Fruit fly (Drosophila melanogaster) whole organism, embryonic: Measurements from ENCODE around the gene CG2691.

Experiments
- Ada2b ChIP-seq: fragments of 200-800 bp; sonication (Bioruptor generic); IDR thresholded peaks from 2 replicates; pipeline ENCODE4 v1.3.6; 2022; ENCODE audit warnings: missing biosample characterization, missing genetic modification characterization
- Aef1 ChIP-seq: fragments of 200-800 bp; sonication (Bioruptor generic); IDR thresholded peaks from 3 replicates; pipeline ENCODE4 v1.3.6; 2022; ENCODE audit warnings: missing biosample characterization, missing genetic modification characterization
- Antp ChIP-seq: fragments of 200-800 bp; sonication (Bioruptor generic); optimal IDR thresholded peaks from 3 replicates; lab custom pipeline; 2016; ENCODE audit warnings: missing biosample characterization, missing genetic modification characterization
- BEAF-32 ChIP-seq: fragments of 200-800 bp; sonication (Bioruptor generic); optimal IDR thresholded peaks from 3 replicates; lab custom pipeline; 2017; ENCODE audit warnings: missing biosample characterization, missing genetic modification characterization, mild to moderate bottlenecking, moderate library complexity, missing genetic modification reagents
- CG1024 ChIP-seq: fragments of 200-800 bp; sonication (Bioruptor generic); IDR thresholded peaks from 2 replicates; pipeline ENCODE4 v1.3.6; 2022; ENCODE audit warnings: missing biosample characterization, missing genetic modification characterization
- CG11723 ChIP-seq: fragments of 200-800 bp; sonication (Bioruptor generic); optimal IDR thresholded peaks from 2 replicates; lab custom pipeline; 2017; ENCODE audit warnings: missing biosample characterization, mild to moderate bottlenecking, missing genetic modification characterization
- CG12391 ChIP-seq: fragments of 200-800 bp; sonication (Bioruptor generic); optimal IDR thresholded peaks from 3 replicates; lab custom pipeline; 2018; ENCODE audit warnings: missing biosample characterization, mild to moderate bottlenecking, missing genetic modification characterization, moderate library complexity
- CG13123 ChIP-seq: fragments of 200-800 bp; sonication (Bioruptor generic); optimal IDR thresholded peaks from 2 replicates; lab custom pipeline; 2016; ENCODE audit warnings: missing biosample characterization, missing genetic modification characterization
- CG13287 ChIP-seq: fragments of 200-800 bp; sonication (Bioruptor generic); IDR thresholded peaks from 2 replicates; pipeline ENCODE4 v1.3.6; 2022; ENCODE audit warnings: missing biosample characterization, missing genetic modification characterization; ENCODE audit not compliant: partially characterized antibody
- CG13624 ChIP-seq: fragments of 200-800 bp; sonication (Bioruptor generic); optimal IDR thresholded peaks from 2 replicates; lab custom pipeline; 2016; ENCODE audit warnings: missing biosample characterization, missing genetic modification characterization
- CG15514 ChIP-seq: fragments of 200-800 bp; sonication (Bioruptor generic); optimal IDR thresholded peaks from 3 replicates; lab custom pipeline; 2017; ENCODE audit warnings: missing biosample characterization, missing genetic modification characterization, mild to moderate bottlenecking, moderate library complexity, missing genetic modification reagents
- CG15601 ChIP-seq: fragments of 200-800 bp; sonication (Bioruptor generic); optimal IDR thresholded peaks from 3 replicates; lab custom pipeline; 2019; ENCODE audit warnings: missing biosample characterization, mild to moderate bottlenecking, missing genetic modification characterization, moderate library complexity
- CG17328 ChIP-seq: fragments of 200-800 bp; sonication (Bioruptor generic); IDR thresholded peaks from 2 replicates; pipeline ENCODE4 v1.3.6; 2022; ENCODE audit warnings: missing biosample characterization, missing genetic modification characterization
- CG17612 ChIP-seq: fragments of 200-800 bp; sonication (Bioruptor generic); IDR thresholded peaks from 2 replicates; pipeline ENCODE4 v1.3.6; 2022; ENCODE audit warnings: missing biosample characterization, missing genetic modification characterization
- CG3407 ChIP-seq: fragments of 200-800 bp; sonication (Bioruptor generic); optimal IDR thresholded peaks from 2 replicates; lab custom pipeline; 2018; ENCODE audit warnings: missing biosample characterization, mild to moderate bottlenecking, missing genetic modification characterization
- CG34224 ChIP-seq: fragments of 200-800 bp; sonication (Bioruptor generic); IDR thresholded peaks from 3 replicates; pipeline ENCODE4 v1.3.6; 2022; ENCODE audit warnings: missing biosample characterization, missing genetic modification characterization; ENCODE audit not compliant: partially characterized antibody
- CG3995 ChIP-seq: fragments of 200-800 bp; sonication (Bioruptor generic); optimal IDR thresholded peaks from 3 replicates; lab custom pipeline; 2016; ENCODE audit warnings: missing biosample characterization, missing genetic modification characterization
- CG42726 ChIP-seq: fragments of 200-800 bp; sonication (Bioruptor generic); IDR thresholded peaks from 2 replicates; pipeline ENCODE4 v1.3.6; 2022; ENCODE audit warnings: missing biosample characterization, missing genetic modification characterization; ENCODE audit not compliant: partially characterized antibody
- CG8924 ChIP-seq: fragments of 200-800 bp; optimal IDR thresholded peaks from 3 replicates; lab custom pipeline; 2019; ENCODE audit warnings: missing biosample characterization, mild to moderate bottlenecking, missing genetic modification characterization, moderate library complexity
- CG9797 ChIP-seq: fragments of 200-800 bp; sonication (Bioruptor generic); optimal IDR thresholded peaks from 3 replicates; lab custom pipeline; 2018; ENCODE audit warnings: missing biosample characterization, mild to moderate bottlenecking, missing genetic modification characterization
- Dp ChIP-seq: fragments of 200-800 bp; sonication (Bioruptor generic); optimal IDR thresholded peaks from 2 replicates; lab custom pipeline; 2018; ENCODE audit warnings: missing biosample characterization, mild to moderate bottlenecking, missing genetic modification characterization, moderate library complexity
- Dref ChIP-seq: fragments of 200-800 bp; sonication (Bioruptor generic); IDR thresholded peaks from 2 replicates; pipeline ENCODE4 v1.3.6; 2022; ENCODE audit warnings: missing biosample characterization, missing genetic modification characterization
- E2f2 ChIP-seq: fragments of 200-800 bp; sonication (Bioruptor generic); IDR thresholded peaks from 2 replicates; pipeline ENCODE4 v1.3.6; 2022; ENCODE audit warnings: missing biosample characterization, missing genetic modification characterization
- HLH4C ChIP-seq: fragments of 200-800 bp; sonication (Bioruptor generic); IDR thresholded peaks from 3 replicates; pipeline ENCODE4 v1.3.6; 2022; ENCODE audit warnings: missing biosample characterization, missing genetic modification characterization; ENCODE audit not compliant: partially characterized antibody
- Hey ChIP-seq: fragments of 200-800 bp; sonication (Bioruptor generic); optimal IDR thresholded peaks from 3 replicates; lab custom pipeline; 2018; ENCODE audit warnings: missing biosample characterization, mild to moderate bottlenecking, missing genetic modification characterization
- Hmx ChIP-seq: fragments of 200-800 bp; sonication (Bioruptor generic); optimal IDR thresholded peaks from 2 replicates; lab custom pipeline; 2016; ENCODE audit warnings: missing biosample characterization, missing genetic modification characterization
- MBD-R2 ChIP-seq: fragments of 200-800 bp; sonication (Bioruptor generic); IDR thresholded peaks from 2 replicates; pipeline ENCODE4 v1.3.6; 2022; ENCODE audit warnings: missing biosample characterization, missing genetic modification characterization
- abd-A ChIP-seq: fragments of 200-800 bp; sonication (Bioruptor generic); optimal IDR thresholded peaks from 3 replicates; lab custom pipeline; 2019; ENCODE audit warnings: missing biosample characterization, mild to moderate bottlenecking, missing genetic modification characterization, moderate library complexity
- ci ChIP-seq: fragments of 200-800 bp; sonication (Bioruptor generic); IDR thresholded peaks from 3 replicates; pipeline ENCODE4 v1.3.6; 2022; ENCODE audit warnings: missing biosample characterization, missing genetic modification characterization
- crc ChIP-seq: fragments of 200-800 bp; sonication (Bioruptor generic); optimal IDR thresholded peaks from 2 replicates; lab custom pipeline; 2016; ENCODE audit warnings: missing biosample characterization, missing genetic modification characterization
- crp ChIP-seq, 2 experiments: fragments of 200-800 bp; sonication (Bioruptor generic); optimal IDR thresholded peaks; 2 replicates in 1 of 2; 3 replicates in 1 of 2; lab custom pipeline; 2017; ENCODE audit warnings: missing biosample characterization in 2 of 2, missing genetic modification characterization in 2 of 2, mild to moderate bottlenecking in 1 of 2, moderate library complexity in 1 of 2
- dysf ChIP-seq: fragments of 200-800 bp; sonication (Bioruptor generic); IDR thresholded peaks from 3 replicates; pipeline ENCODE4 v1.3.6; 2022; ENCODE audit warnings: missing biosample characterization, missing genetic modification characterization
- ftz-f1 ChIP-seq: fragments of 200-800 bp; sonication (Bioruptor generic); optimal IDR thresholded peaks from 2 replicates; lab custom pipeline; 2016; ENCODE audit warnings: missing biosample characterization, missing genetic modification characterization
- gcm ChIP-seq: fragments of 200-800 bp; sonication (Bioruptor generic); optimal IDR thresholded peaks from 2 replicates; lab custom pipeline; 2019; ENCODE audit warnings: missing biosample characterization, mild to moderate bottlenecking, missing genetic modification characterization, moderate library complexity
- inv ChIP-seq: fragments of 200-800 bp; sonication (Bioruptor generic); IDR thresholded peaks from 2 replicates; pipeline ENCODE4 v1.3.6; 2022; ENCODE audit warnings: missing biosample characterization, missing genetic modification characterization; ENCODE audit not compliant: partially characterized antibody
- mld ChIP-seq: fragments of 200-800 bp; sonication (Bioruptor generic); IDR thresholded peaks from 3 replicates; pipeline ENCODE4 v1.3.6; 2022; ENCODE audit warnings: missing biosample characterization, missing genetic modification characterization; ENCODE audit not compliant: partially characterized antibody
- nerfin-2 ChIP-seq: fragments of 200-800 bp; sonication (Bioruptor generic); IDR thresholded peaks from 2 replicates; pipeline ENCODE4 v1.3.6; 2022; ENCODE audit warnings: missing biosample characterization, missing genetic modification characterization; ENCODE audit not compliant: partially characterized antibody
- psq ChIP-seq: fragments of 200-800 bp; sonication (Bioruptor generic); optimal IDR thresholded peaks from 2 replicates; lab custom pipeline; 2017; ENCODE audit warnings: missing biosample characterization, missing genetic modification characterization
- pzg ChIP-seq: fragments of 200-800 bp; sonication (Bioruptor generic); optimal IDR thresholded peaks from 3 replicates; lab custom pipeline; 2018; ENCODE audit warnings: missing biosample characterization, mild to moderate bottlenecking, missing genetic modification characterization, moderate library complexity
- row ChIP-seq: fragments of 200-800 bp; sonication (Bioruptor generic); IDR thresholded peaks from 3 replicates; pipeline ENCODE4 v1.3.6; 2022; ENCODE audit warnings: missing biosample characterization, missing genetic modification characterization
- run ChIP-seq: fragments of 200-800 bp; sonication (Bioruptor generic); optimal IDR thresholded peaks from 3 replicates; lab custom pipeline; 2018; ENCODE audit warnings: missing biosample characterization, mild to moderate bottlenecking, missing genetic modification characterization
- sc ChIP-seq, 3 experiments: fragments of >200 bp in 2 of 3; fragments of 200-800 bp in 1 of 3; sonication (Bioruptor generic) in 1 of 3; optimal IDR thresholded peaks; 2 replicates in 2 of 3; 3 replicates in 1 of 3; lab custom pipeline; 2017; ENCODE audit warnings: mild to moderate bottlenecking in 1 of 3, missing biosample characterization in 1 of 3, missing genetic modification characterization in 1 of 3, missing genetic modification reagents in 1 of 3
- scrt ChIP-seq: fragments of 200-800 bp; sonication (Bioruptor generic); optimal IDR thresholded peaks from 2 replicates; lab custom pipeline; 2018; ENCODE audit warnings: missing biosample characterization, mild to moderate bottlenecking, missing genetic modification characterization, moderate library complexity
- sim ChIP-seq: fragments of 200-800 bp; sonication (Bioruptor generic); IDR thresholded peaks from 2 replicates; pipeline ENCODE4 v1.3.6; 2022; ENCODE audit warnings: missing biosample characterization, missing genetic modification characterization
- sima ChIP-seq: fragments of 200-800 bp; sonication (Bioruptor generic); optimal IDR thresholded peaks from 2 replicates; lab custom pipeline; 2016; ENCODE audit warnings: missing biosample characterization, missing genetic modification characterization
- sna ChIP-seq: fragments of 200-800 bp; sonication (Bioruptor generic); IDR thresholded peaks from 2 replicates; pipeline ENCODE4 v1.3.6; 2022; ENCODE audit warnings: missing biosample characterization, missing genetic modification characterization; ENCODE audit not compliant: partially characterized antibody
- tin ChIP-seq: fragments of 200-800 bp; sonication (Bioruptor generic); optimal IDR thresholded peaks from 3 replicates; lab custom pipeline; 2016; ENCODE audit warnings: missing biosample characterization, missing genetic modification characterization
- zen2 ChIP-seq: fragments of 200-800 bp; sonication (Bioruptor generic); IDR thresholded peaks from 3 replicates; pipeline ENCODE4 v1.3.6; 2022; ENCODE audit warnings: missing biosample characterization, missing genetic modification characterization; ENCODE audit not compliant: partially characterized antibody
- zfh2 ChIP-seq: fragments of 200-800 bp; sonication (Bioruptor generic); optimal IDR thresholded peaks from 2 replicates; lab custom pipeline; 2016; ENCODE audit warnings: missing biosample characterization, missing genetic modification characterization

CG2691 gene

dm6 chrX:13669366-13669765 is 45.2 kb upstream of the CG2691 start, which contains the start of gene CG15760 (continued):
- TF ChIP-seq mld (GFP tag; lab: Robert Waterston, UW) (no peak), CG1024 (GFP tag; lab: Robert Waterston, UW) (no peak), row (GFP tag; lab: Robert Waterston, UW) (peak; percentile 50), CG15601 (tag; lab: Kevin White, UChicago) (no peak), psq (no peak), abd-A (no peak), crc (no peak), inv (no peak), Hey (tag; lab: Kevin White, UChicago) (no peak), ci (GFP tag; lab: Robert Waterston, UW) (no peak), Antp (GFP tag; lab: Kevin White, UChicago) (peak; percentile 2), CG17612 (GFP tag; lab: Robert Waterston, UW) (no peak), CG15514 (GFP tag; lab: Kevin White, UChicago) (peak; percentile 72), CG13624 (GFP tag; lab: Kevin White, UChicago) (no peak), CG12391 (tag; lab: Kevin White, UChicago) (no peak), zen2 (GFP tag; lab: Robert Waterston, UW) (no peak), sc (optimal IDR thresholded peaks at IDR 0.05; lab: Kevin White, UChicago) (no peak), sc (GFP tag; optimal IDR thresholded peaks at IDR 0.05; lab: Kevin White, UChicago) (no peak), CG13123 (GFP tag; lab: Kevin White, UChicago) (no peak), sim (GFP tag; lab: Robert Waterston, UW) (no peak), tin (GFP tag; lab: Kevin White, UChicago) (no peak), Hmx (GFP tag; lab: Kevin White, UChicago) (no peak)

dm6 chrX:13667656-13668055 is 43.4 kb upstream of the CG2691 start, which contains the start of the genes DNAlig4 and CG11164:
DNAlig4 (minus strand) TSS chrX:13667811.
CG11164 (plus strand) TSS chrX:13668014.
- TF ChIP-seq Dp (GFP tag; lab: Kevin White, UChicago) (peak; percentile 56), zfh2 (no peak), CG17328 (no peak), crc (no peak), CG8924 (no peak), Ada2b (GFP tag; lab: Robert Waterston, UW) (no peak), MBD-R2 (GFP tag; lab: Robert Waterston, UW) (peak; percentile 32; the same call in 1 of the 2 replicates), sima (GFP tag; lab: Kevin White, UChicago) (no peak), nerfin-2 (GFP tag; lab: Robert Waterston, UW) (no peak), BEAF-32 (peak; percentile 33), ftz-f1 (GFP tag; lab: Kevin White, UChicago) (no peak), scrt (GFP tag; lab: Kevin White, UChicago) (no peak), CG9797 (GFP tag; lab: Kevin White, UChicago) (peak; percentile 33), dysf (no peak), Dref (GFP tag; lab: Robert Waterston, UW) (peak; percentile 41), run (tag; lab: Kevin White, UChicago) (no peak), sna (GFP tag; lab: Robert Waterston, UW) (no peak), CG11723 (GFP tag; lab: Kevin White, UChicago) (no peak), CG3407 (no peak), pzg (GFP tag; lab: Kevin White, UChicago) (peak; percentile 42), HLH4C (GFP tag; lab: Robert Waterston, UW) (0 out of 3 replicates have a peak, but pooled peaks have one; percentile 39), CG13287 (GFP tag; lab: Robert Waterston, UW) (peak; percentile 45), E2f2 (peak; percentile 64), gcm (GFP tag; lab: Kevin White, UChicago) (no peak), CG3995 (GFP tag; lab: Kevin White, UChicago) (no peak), CG34224 (GFP tag; lab: Robert Waterston, UW) (peak; percentile 31; the same call in 1 of the 3 replicates), CG42726 (GFP tag; lab: Robert Waterston, UW) (no peak), Aef1 (GFP tag; lab: Robert Waterston, UW) (no peak), crp (GFP tag; optimal IDR thresholded peaks at IDR 0.05; lab: Kevin White, UChicago) (peak in 1 of 2 experiments; percentile 76)
